Fruit fly (Drosophila melanogaster) whole organism, prepupa: ENCODE results near the gene CG3213.
A peak's percentile ranks its signal among the peaks of the same experiment; 100 is the strongest.

Source experiments
- CG10669 ChIP-seq: fragments of 200-800 bp; sonication (Bioruptor generic); optimal IDR thresholded peaks from 3 replicates; lab custom pipeline; 2018; ENCODE audit warnings: missing biosample characterization, mild to moderate bottlenecking, missing genetic modification characterization, moderate library complexity
- CG11902 ChIP-seq: fragments of 200-800 bp; sonication (Bioruptor generic); optimal IDR thresholded peaks from 3 replicates; lab custom pipeline; 2016; ENCODE audit warnings: missing biosample characterization, missing genetic modification characterization
- CG1621 ChIP-seq: fragments of 200-800 bp; sonication (Bioruptor generic); optimal IDR thresholded peaks from 3 replicates; lab custom pipeline; 2018; ENCODE audit warnings: missing biosample characterization, mild to moderate bottlenecking, missing genetic modification characterization
- CG3032 ChIP-seq: fragments of 200-800 bp; optimal IDR thresholded peaks from 2 replicates; lab custom pipeline; 2019; ENCODE audit warnings: missing biosample characterization, mild to moderate bottlenecking, missing genetic modification characterization, moderate library complexity
- CG31627 ChIP-seq: fragments of 200-800 bp; sonication (Bioruptor generic); optimal IDR thresholded peaks from 3 replicates; lab custom pipeline; 2016; ENCODE audit warnings: missing biosample characterization, missing genetic modification characterization
- CG34406 ChIP-seq: fragments of 200-800 bp; sonication (Bioruptor generic); optimal IDR thresholded peaks from 3 replicates; lab custom pipeline; 2016; ENCODE audit warnings: missing biosample characterization, missing genetic modification characterization
- CG3919 ChIP-seq: fragments of 200-800 bp; sonication (Bioruptor generic); optimal IDR thresholded peaks from 3 replicates; lab custom pipeline; 2016; ENCODE audit warnings: missing biosample characterization, missing genetic modification characterization
- CG4318 ChIP-seq: fragments of 200-800 bp; sonication (Bioruptor generic); optimal IDR thresholded peaks from 3 replicates; lab custom pipeline; 2017; ENCODE audit warnings: missing biosample characterization, mild to moderate bottlenecking, missing genetic modification characterization
- CG6792 ChIP-seq: fragments of 200-800 bp; sonication (Bioruptor generic); optimal IDR thresholded peaks from 3 replicates; lab custom pipeline; 2016; ENCODE audit warnings: missing biosample characterization, missing genetic modification characterization
- CG6808 ChIP-seq: fragments of 200-800 bp; sonication (Bioruptor generic); optimal IDR thresholded peaks from 3 replicates; lab custom pipeline; 2017; ENCODE audit warnings: missing biosample characterization, missing genetic modification characterization, mild to moderate bottlenecking, moderate library complexity, missing genetic modification reagents
- CG8119 ChIP-seq: fragments of 200-800 bp; sonication (Bioruptor generic); IDR thresholded peaks from 3 replicates; pipeline ENCODE4 v1.3.6; 2022; ENCODE audit warnings: missing biosample characterization, missing genetic modification characterization
- CG8319 ChIP-seq: fragments of 200-800 bp; sonication (Bioruptor generic); optimal IDR thresholded peaks from 3 replicates; lab custom pipeline; 2016; ENCODE audit warnings: missing biosample characterization, missing genetic modification characterization
- CG9139 ChIP-seq: fragments of 200-800 bp; sonication (Bioruptor generic); optimal IDR thresholded peaks from 3 replicates; lab custom pipeline; 2017; ENCODE audit warnings: missing biosample characterization, mild to moderate bottlenecking, missing genetic modification characterization
- Eip93F ChIP-seq: fragments of 200-800 bp; sonication (Bioruptor generic); optimal IDR thresholded peaks from 2 replicates; lab custom pipeline; 2016; ENCODE audit warnings: missing biosample characterization, mild to moderate bottlenecking, missing genetic modification characterization
- Ets21C ChIP-seq: fragments of 200-800 bp; sonication (Bioruptor generic); optimal IDR thresholded peaks from 3 replicates; lab custom pipeline; 2016; ENCODE audit warnings: missing biosample characterization, missing genetic modification characterization
- Ets96B ChIP-seq: fragments of 200-800 bp; optimal IDR thresholded peaks from 2 replicates; lab custom pipeline; 2019; ENCODE audit warnings: missing biosample characterization, mild to moderate bottlenecking, missing genetic modification characterization, moderate library complexity
- Hr39 ChIP-seq: fragments of 200-800 bp; sonication (Bioruptor generic); optimal IDR thresholded peaks from 2 replicates; lab custom pipeline; 2016; ENCODE audit warnings: missing biosample characterization, missing genetic modification characterization
- Hr4 ChIP-seq: fragments of 200-800 bp; sonication (Bioruptor generic); optimal IDR thresholded peaks from 3 replicates; lab custom pipeline; 2016; ENCODE audit warnings: missing biosample characterization, missing genetic modification characterization
- Lpt ChIP-seq: fragments of 200-800 bp; sonication (Bioruptor generic); optimal IDR thresholded peaks from 3 replicates; lab custom pipeline; 2016; ENCODE audit warnings: missing biosample characterization, missing genetic modification characterization
- Smox ChIP-seq: fragments of 200-800 bp; sonication (Bioruptor generic); optimal IDR thresholded peaks from 3 replicates; lab custom pipeline; 2016; ENCODE audit warnings: missing biosample characterization, missing genetic modification characterization
- acj6 ChIP-seq: fragments of 200-800 bp; sonication (Bioruptor generic); optimal IDR thresholded peaks from 3 replicates; lab custom pipeline; 2016; ENCODE audit warnings: missing biosample characterization, missing genetic modification characterization
- cyc ChIP-seq: fragments of 200-800 bp; sonication (Bioruptor generic); optimal IDR thresholded peaks from 3 replicates; lab custom pipeline; 2016; ENCODE audit warnings: missing biosample characterization, missing genetic modification characterization
- dsx ChIP-seq: fragments of 200-800 bp; optimal IDR thresholded peaks from 3 replicates; lab custom pipeline; 2019; ENCODE audit warnings: missing biosample characterization, mild to moderate bottlenecking, missing genetic modification characterization, moderate library complexity; ENCODE audit not compliant: poor library complexity, severe bottlenecking
- eg ChIP-seq: fragments of 200-800 bp; sonication (Bioruptor generic); IDR thresholded peaks from 3 replicates; pipeline ENCODE4 v1.3.6; 2022; ENCODE audit warnings: missing biosample characterization, missing genetic modification characterization
- esn ChIP-seq: fragments of 200-800 bp; sonication (Bioruptor generic); optimal IDR thresholded peaks from 2 replicates; lab custom pipeline; 2016; ENCODE audit warnings: missing biosample characterization, mild to moderate bottlenecking, missing genetic modification characterization, moderate library complexity
- fd85E ChIP-seq: fragments of 200-800 bp; sonication (Bioruptor generic); optimal IDR thresholded peaks from 3 replicates; lab custom pipeline; 2016; ENCODE audit warnings: missing biosample characterization, missing genetic modification characterization
- lz ChIP-seq: fragments of 200-800 bp; sonication (Bioruptor generic); optimal IDR thresholded peaks from 3 replicates; lab custom pipeline; 2016; ENCODE audit warnings: missing biosample characterization, missing genetic modification characterization
- net ChIP-seq: fragments of 200-800 bp; sonication (Bioruptor generic); optimal IDR thresholded peaks from 3 replicates; lab custom pipeline; 2016; ENCODE audit warnings: missing biosample characterization, missing genetic modification characterization
- salr ChIP-seq, 2 experiments: fragments of 200-800 bp; sonication (Bioruptor generic); optimal IDR thresholded peaks; 3 replicates each; lab custom pipeline; 2016 to 2018; ENCODE audit warnings: missing biosample characterization in 2 of 2, missing genetic modification characterization in 2 of 2, mild to moderate bottlenecking in 1 of 2
- topi ChIP-seq: fragments of 200-800 bp; sonication (Bioruptor generic); optimal IDR thresholded peaks from 3 replicates; lab custom pipeline; 2016; ENCODE audit warnings: missing biosample characterization, missing genetic modification characterization
- vri ChIP-seq: fragments of 200-800 bp; sonication (Bioruptor generic); optimal IDR thresholded peaks from 3 replicates; lab custom pipeline; 2016; ENCODE audit warnings: missing biosample characterization, mild to moderate bottlenecking, missing genetic modification characterization

Gene CG3213

dm6 chr2L:3475168-3475567 lies 44.3 kb downstream of the CG3213 start (continued):
- TF ChIP-seq CG6808 (GFP tag; lab: Kevin White, UChicago) (no peak), vri (GFP tag; lab: Kevin White, UChicago) (no peak), CG8119 (GFP tag; lab: Robert Waterston, UW) (no peak), CG3919 (GFP tag; lab: Kevin White, UChicago) (no peak), eg (GFP tag; lab: Robert Waterston, UW) (no peak), Ets21C (GFP tag; lab: Kevin White, UChicago) (no peak), fd85E (GFP tag; lab: Kevin White, UChicago) (no peak), CG1621 (tag; lab: Kevin White, UChicago) (no peak), Smox (GFP tag; lab: Kevin White, UChicago) (no peak), Lpt (no peak), CG4318 (no peak), acj6 (GFP tag; lab: Kevin White, UChicago) (peak; percentile 2), CG34406 (GFP tag; lab: Kevin White, UChicago) (no peak), net (GFP tag; lab: Kevin White, UChicago) (no peak), Eip93F (GFP tag; lab: Kevin White, UChicago) (no peak), CG8319 (no peak), CG9139 (no peak)

- TF ChIP-seq Hr39 (peak; percentile 41), fd85E (GFP tag; lab: Kevin White, UChicago) (no peak), lz (GFP tag; lab: Kevin White, UChicago) (peak; percentile 60), topi (GFP tag; lab: Kevin White, UChicago) (peak; percentile 15), CG3032 (tag; lab: Kevin White, UChicago) (peak; percentile 2), CG31627 (GFP tag; lab: Kevin White, UChicago) (peak; percentile 58), salr (GFP tag; optimal IDR thresholded peaks at IDR 0.05; lab: Kevin White, UChicago) (peak in 1 of 2 experiments; percentile 2), cyc (peak; percentile 63), Hr4 (GFP tag; lab: Kevin White, UChicago) (no peak), CG6792 (GFP tag; lab: Kevin White, UChicago) (peak; percentile 13), esn (GFP tag; lab: Kevin White, UChicago) (peak; percentile 57)
Observed at dm6 chr2L:3472242-3472641, 47.2 kb downstream of the CG3213 start, which contains the start of gene Pgant4. Gene Pgant4 (plus strand): TSS chr2L:3472603.

- TF ChIP-seq Ets96B (no peak), CG11902 (GFP tag; lab: Kevin White, UChicago) (no peak), CG8119 (GFP tag; lab: Robert Waterston, UW) (no peak), lz (GFP tag; lab: Kevin White, UChicago) (no peak), CG6792 (GFP tag; lab: Kevin White, UChicago) (no peak), dsx (GFP tag; lab: Kevin White, UChicago) (no peak), CG1621 (tag; lab: Kevin White, UChicago) (no peak), CG10669 (GFP tag; lab: Kevin White, UChicago) (no peak)
- TF ChIP-seq, all 60 proteins: peak for 0
Observed at dm6 chr2L:3469869-3470268, 49.6 kb downstream of the CG3213 start, which contains the start of the genes Pif1 and CG31776. Gene Pif1 (minus strand): TSS chr2L:3470004. Gene CG31776 (plus strand): TSS chr2L:3470182.
